Worm (Caenorhabditis elegans) whole organism, L1 larva: ENCODE data around the gene Y51A2A.12.
"Not testable (repeated sequence)": the region's sequence is repeated elsewhere in the genome, so short reads cannot be mapped to it uniquely, and the experiment has no call there.

Experiments
- Y116A8C.19 ChIP-seq: sonication (generic microtip); optimal IDR thresholded peaks from 2 replicates; lab custom pipeline; 2016; ENCODE audit warnings: missing compliant biosample characterization, missing genetic modification characterization, borderline replicate concordance
- ceh-88 ChIP-seq: fragments of 200-800 bp; sonication (Bioruptor generic); IDR thresholded peaks from 2 replicates; pipeline ENCODE4 v1.3.6; 2022; ENCODE audit warnings: missing genetic modification characterization, missing compliant biosample characterization
- dsc-1 ChIP-seq: sonication (generic microtip); optimal IDR thresholded peaks from 2 replicates; lab custom pipeline; 2016; ENCODE audit warnings: mild to moderate bottlenecking, missing genetic modification characterization, missing compliant biosample characterization
- efl-1 ChIP-seq, 4 experiments: fragments of 150-350 bp; optimal IDR thresholded peaks in 3 of 4; peaks in 1 of 4; 1 replicate in 1 of 4; 2 replicates in 3 of 4; lab custom pipeline; 2014; ENCODE audit warnings: missing biosample characterization in 2 of 4, missing genetic modification characterization in 2 of 4, missing genetic modification reagents in 2 of 4
- egl-13 ChIP-seq: sonication (generic microtip); optimal IDR thresholded peaks from 2 replicates; lab custom pipeline; 2016; ENCODE audit warnings: missing genotype, missing genetic modification reagents, missing genetic modification characterization, missing compliant biosample characterization
- elt-2 ChIP-seq: sonication (generic microtip); optimal IDR thresholded peaks from 2 replicates; lab custom pipeline; 2016; ENCODE audit warnings: missing genetic modification characterization, mild to moderate bottlenecking, inconsistent platforms, missing compliant biosample characterization, missing genetic modification reagents
- fkh-4 ChIP-seq: sonication (generic microtip); optimal IDR thresholded peaks from 2 replicates; lab custom pipeline; 2016; ENCODE audit warnings: missing compliant biosample characterization, missing genetic modification characterization, borderline replicate concordance
- hlh-4 ChIP-seq: sonication (generic microtip); optimal IDR thresholded peaks from 2 replicates; lab custom pipeline; 2016; ENCODE audit warnings: mild to moderate bottlenecking, missing genetic modification characterization, missing compliant biosample characterization
- irx-1 ChIP-seq: sonication (generic microtip); optimal IDR thresholded peaks from 2 replicates; lab custom pipeline; 2016; ENCODE audit warnings: missing genetic modification characterization, missing compliant biosample characterization
- isw-1 ChIP-seq: fragments of 200-800 bp; sonication (Bioruptor generic); IDR thresholded peaks from 2 replicates; pipeline ENCODE4 v1.3.6; 2022; ENCODE audit warnings: missing genetic modification characterization, missing compliant biosample characterization
- jun-1 ChIP-seq: fragments of 150-350 bp; optimal IDR thresholded peaks from 2 replicates; lab custom pipeline; 2014; ENCODE audit warnings: missing biosample characterization, missing genetic modification reagents, missing genetic modification characterization
- lin-14 ChIP-seq: fragments of 200-800 bp; sonication (Bioruptor generic); optimal IDR thresholded peaks from 2 replicates; lab custom pipeline; 2018; ENCODE audit warnings: mild to moderate bottlenecking, missing genetic modification characterization, moderate library complexity, missing compliant biosample characterization
- lin-35 ChIP-seq, 2 experiments: fragments of 150-350 bp; optimal IDR thresholded peaks; 2 replicates each; lab custom pipeline; 2014; ENCODE audit warnings: missing biosample characterization in 2 of 2, missing genetic modification characterization in 2 of 2, missing genetic modification reagents in 2 of 2
- lin-39 ChIP-seq: fragments of 150-350 bp; optimal IDR thresholded peaks from 2 replicates; lab custom pipeline; 2014; ENCODE audit warnings: missing biosample characterization, missing genetic modification reagents, missing genetic modification characterization
- mab-9 ChIP-seq: fragments of 200-800 bp; sonication (Bioruptor generic); IDR thresholded peaks from 2 replicates; pipeline ENCODE4 v1.3.6; 2022; ENCODE audit warnings: missing genetic modification reagents, missing genetic modification characterization, missing compliant biosample characterization
- mdl-1 ChIP-seq, 2 experiments: fragments of 150-350 bp; optimal IDR thresholded peaks; 2 replicates each; lab custom pipeline; 2014 to 2017; ENCODE audit warnings: missing biosample characterization in 2 of 2, missing genetic modification characterization in 2 of 2, inconsistent platforms in 1 of 2
- mep-1 ChIP-seq: fragments of 150-350 bp; optimal IDR thresholded peaks from 2 replicates; lab custom pipeline; 2014; ENCODE audit warnings: missing biosample characterization, missing genetic modification characterization
- nhr-19 ChIP-seq: fragments of 200-800 bp; sonication (Bioruptor generic); conservative IDR thresholded peaks from 2 replicates; pipeline ENCODE4 v1.3.6; 2022; ENCODE audit warnings: missing genetic modification characterization, missing compliant biosample characterization
- nhr-20 ChIP-seq: sonication (generic microtip); optimal IDR thresholded peaks from 2 replicates; lab custom pipeline; 2016; ENCODE audit warnings: mild to moderate bottlenecking, missing genetic modification characterization, missing compliant biosample characterization
- nhr-28 ChIP-seq: fragments of 150-350 bp; optimal IDR thresholded peaks from 2 replicates; lab custom pipeline; 2014; ENCODE audit warnings: missing biosample characterization, missing genetic modification characterization
- nhr-77 ChIP-seq: fragments of 150-350 bp; optimal IDR thresholded peaks from 2 replicates; lab custom pipeline; 2014; ENCODE audit warnings: missing biosample characterization, missing genetic modification characterization
- nhr-90 ChIP-seq: sonication (generic microtip); optimal IDR thresholded peaks from 2 replicates; lab custom pipeline; 2016; ENCODE audit warnings: mild to moderate bottlenecking, missing genetic modification characterization, missing compliant biosample characterization; ENCODE audit not compliant: poor library complexity
- pag-3 ChIP-seq: sonication (generic microtip); optimal IDR thresholded peaks from 2 replicates; lab custom pipeline; 2017; ENCODE audit warnings: missing genetic modification characterization, mild to moderate bottlenecking, missing compliant biosample characterization, antibody characterized with exemption, borderline replicate concordance; ENCODE audit not compliant: insufficient read depth
- pqm-1 ChIP-seq: sonication (generic microtip); optimal IDR thresholded peaks from 3 replicates; lab custom pipeline; 2017; ENCODE audit warnings: missing biosample characterization, missing genetic modification characterization
- rnt-1 ChIP-seq: sonication (generic microtip); optimal IDR thresholded peaks from 2 replicates; lab custom pipeline; 2016; ENCODE audit warnings: mild to moderate bottlenecking, missing genetic modification characterization, moderate library complexity, missing compliant biosample characterization
- skn-1 ChIP-seq: fragments of 150-350 bp; optimal IDR thresholded peaks from 2 replicates; lab custom pipeline; 2014; ENCODE audit warnings: missing biosample characterization, missing genetic modification characterization
- sptf-1 ChIP-seq: fragments of 150-350 bp; optimal IDR thresholded peaks from 2 replicates; lab custom pipeline; 2014; ENCODE audit warnings: missing biosample characterization, missing genetic modification characterization
- sup-37 ChIP-seq: fragments of 200-800 bp; sonication (Bioruptor generic); optimal IDR thresholded peaks from 2 replicates; lab custom pipeline; 2018; ENCODE audit warnings: mild to moderate bottlenecking, missing genetic modification characterization, missing compliant biosample characterization
- tbx-2 ChIP-seq: sonication (generic microtip); optimal IDR thresholded peaks from 2 replicates; lab custom pipeline; 2016; ENCODE audit warnings: missing genetic modification characterization, missing compliant biosample characterization
- unc-98 ChIP-seq: fragments of 200-800 bp; sonication (Bioruptor generic); IDR thresholded peaks from 2 replicates; pipeline ENCODE4 v1.3.6; 2022; ENCODE audit warnings: missing genetic modification characterization, missing compliant biosample characterization
- zag-1 ChIP-seq: fragments of 150-350 bp; optimal IDR thresholded peaks from 2 replicates; lab custom pipeline; 2014; ENCODE audit warnings: missing biosample characterization, missing genetic modification characterization
- ztf-11 ChIP-seq, 2 experiments: sonication (generic microtip); optimal IDR thresholded peaks; 2 replicates each; lab custom pipeline; 2016 to 2017; ENCODE audit warnings: missing genetic modification characterization in 2 of 2, missing biosample characterization in 1 of 2, missing compliant biosample characterization in 1 of 2

The Y51A2A.12 gene

DNA sequence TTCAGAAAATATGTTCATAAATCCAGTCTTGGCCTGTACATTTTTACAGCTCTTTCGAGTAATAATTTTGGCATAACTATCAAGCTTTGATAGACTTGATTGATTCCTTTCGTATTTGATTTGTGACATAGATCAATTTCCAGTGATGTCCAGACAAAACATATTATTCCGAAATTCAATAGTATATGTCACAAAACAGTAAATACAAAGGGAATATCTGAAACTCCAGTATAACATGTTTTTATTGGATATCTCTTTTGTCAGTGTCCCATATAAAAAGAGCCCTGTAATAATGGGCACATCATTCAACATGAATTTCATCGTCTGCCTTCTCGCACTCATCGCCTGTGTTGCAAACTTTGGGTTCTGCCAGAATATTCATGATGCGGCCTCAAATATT lies 1.8 kb upstream of the Y51A2A.12 start, which contains the start of gene Y51A2A.4:
Gene Y51A2A.4, plus strand, starts transcription at position 301 of the 400 bp plus-strand sequence.
- no peak for TF ChIP-seq efl-1 (optimal IDR thresholded peaks at IDR 0.05; lab: Kevin White, UChicago)
- TF ChIP-seq efl-1 (GFP tag; optimal IDR thresholded peaks at IDR 0.05 in 1 of 2; lab: Kevin White, UChicago) = peak in 1 of 2 experiments; percentile 38
- TF ChIP-seq Y116A8C.19 = no peak
- TF ChIP-seq dsc-1 (tag; lab: Kevin White, UChicago) = no peak

DNA sequence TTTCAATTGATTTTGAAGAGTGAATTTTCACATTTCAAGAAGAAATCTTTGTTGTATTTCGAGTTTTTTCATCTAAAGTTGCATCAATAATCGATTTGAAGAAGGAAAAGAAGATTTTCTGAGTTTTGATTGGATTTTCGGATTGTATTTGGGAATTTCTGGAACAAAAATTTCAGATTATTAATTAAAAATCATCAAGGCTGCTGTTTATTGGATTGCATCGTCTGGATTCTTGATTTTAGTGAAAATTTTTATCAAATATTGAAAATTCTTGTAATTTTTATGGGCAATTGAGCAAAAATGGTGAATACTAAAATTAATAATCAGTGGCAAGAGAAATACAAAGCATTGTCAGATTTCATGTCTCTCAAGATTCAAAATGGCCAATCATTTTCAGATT lies 6.1 kb downstream of the Y51A2A.12 start, which contains the start of gene Y51A2A.5:
Gene Y51A2A.5, plus strand, starts transcription at position 301 of the 400 bp plus-strand sequence.
- no peak for TF ChIP-seq nhr-90 (tag; lab: Kevin White, UChicago)
- no peak for TF ChIP-seq lin-39 (tag; lab: Kevin White, UChicago)
- no peak for TF ChIP-seq mab-9 (GFP tag; lab: Robert Waterston, UW)
- TF ChIP-seq nhr-20 = no peak
- TF ChIP-seq sptf-1 (tag; lab: Kevin White, UChicago) = no peak
- no peak for TF ChIP-seq lin-14 (GFP tag; lab: Kevin White, UChicago)
- TF ChIP-seq irx-1 (tag; lab: Kevin White, UChicago) = no peak
- TF ChIP-seq mdl-1 (tag; optimal IDR thresholded peaks at IDR 0.05; lab: Kevin White, UChicago) = no peak
- TF ChIP-seq mep-1 = no peak
- TF ChIP-seq egl-13 (tag; lab: Kevin White, UChicago) = no peak
- no peak for TF ChIP-seq isw-1 (GFP tag; lab: Robert Waterston, UW)
- TF ChIP-seq nhr-77 (tag; lab: Kevin White, UChicago) = no peak
- TF ChIP-seq hlh-4 (tag; lab: Kevin White, UChicago) = no peak
- no peak for TF ChIP-seq skn-1 (tag; lab: Kevin White, UChicago)
- no peak for TF ChIP-seq zag-1 (tag; lab: Kevin White, UChicago)

DNA sequence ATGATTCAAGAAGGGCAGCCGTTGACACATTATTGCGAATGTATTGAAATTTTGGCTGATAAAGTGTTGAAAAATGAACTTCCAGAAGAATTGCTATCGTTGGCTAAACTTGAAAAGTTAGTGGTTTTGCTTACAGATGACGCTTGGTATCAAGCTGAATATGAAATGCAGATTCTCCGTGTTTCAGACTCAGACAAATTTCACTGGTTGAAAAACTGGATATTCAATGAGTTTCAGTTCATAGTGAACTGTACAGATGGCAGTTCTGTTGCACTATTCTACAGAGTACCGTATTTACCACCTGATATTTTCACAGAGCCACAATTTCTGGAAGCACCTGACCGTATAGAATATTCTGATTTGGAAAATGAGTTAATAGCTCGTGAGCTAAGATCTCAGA lies 6.9 kb downstream of the Y51A2A.12 start:
- no peak for TF ChIP-seq nhr-19
- no peak for TF ChIP-seq pag-3 (tag; lab: Kevin White, UChicago)
- TF ChIP-seq elt-2 (tag; lab: Kevin White, UChicago) = no peak

DNA sequence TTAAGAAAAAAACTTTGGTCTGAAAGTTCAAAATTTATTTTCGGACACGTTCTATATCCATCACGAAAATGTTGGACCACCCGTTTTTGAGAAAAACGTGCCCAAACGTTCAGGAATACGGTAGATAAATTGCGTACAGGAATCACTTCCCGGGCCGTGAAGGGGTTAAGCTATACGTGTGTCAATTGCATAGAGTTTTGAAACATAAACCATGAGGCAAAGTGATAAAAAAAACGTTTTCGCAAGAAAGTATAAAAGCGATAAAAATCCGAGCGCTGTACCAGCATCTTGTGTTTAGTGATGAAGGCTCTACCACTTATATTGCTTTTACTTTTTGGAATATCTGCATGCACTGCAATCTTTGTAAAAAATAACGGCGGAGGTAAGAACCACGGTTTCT lies 10.0 kb downstream of the Y51A2A.12 start, which contains the start of gene Y51A2A.6:
Gene Y51A2A.6, plus strand, starts transcription at position 301 of the 400 bp plus-strand sequence.
- not testable (repeated sequence) for TF ChIP-seq hlh-4 (tag; lab: Kevin White, UChicago); ztf-11 (tag; optimal IDR thresholded peaks at IDR 0.05; lab: Kevin White, UChicago); lin-14 (GFP tag; lab: Kevin White, UChicago)

DNA sequence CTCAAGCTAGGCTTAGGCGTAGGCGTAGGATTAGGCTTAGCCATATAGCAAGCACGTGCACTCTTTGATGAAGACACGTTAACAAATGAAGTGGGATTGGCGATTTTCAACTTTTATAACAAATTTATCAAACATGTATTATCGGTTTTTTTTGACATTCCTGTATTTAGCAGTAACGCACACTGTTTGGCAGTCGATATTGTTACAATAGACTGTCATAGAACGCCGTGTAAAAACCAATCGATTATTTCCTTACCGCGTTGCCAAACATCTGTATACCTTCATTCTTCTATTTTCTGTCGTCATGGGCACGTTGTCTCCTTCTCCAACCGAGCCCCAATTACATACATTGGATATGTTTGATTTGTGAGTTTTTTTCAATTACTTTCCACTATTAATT lies 25.9 kb downstream of the Y51A2A.12 start, which contains the start of gene fbxb-119:
Gene fbxb-119, plus strand, starts transcription at position 301 of the 400 bp plus-strand sequence.
- TF ChIP-seq tbx-2 (tag; lab: Kevin White, UChicago) = no peak
- no peak for TF ChIP-seq fkh-4
- TF ChIP-seq rnt-1 (tag; lab: Kevin White, UChicago) = no peak

DNA sequence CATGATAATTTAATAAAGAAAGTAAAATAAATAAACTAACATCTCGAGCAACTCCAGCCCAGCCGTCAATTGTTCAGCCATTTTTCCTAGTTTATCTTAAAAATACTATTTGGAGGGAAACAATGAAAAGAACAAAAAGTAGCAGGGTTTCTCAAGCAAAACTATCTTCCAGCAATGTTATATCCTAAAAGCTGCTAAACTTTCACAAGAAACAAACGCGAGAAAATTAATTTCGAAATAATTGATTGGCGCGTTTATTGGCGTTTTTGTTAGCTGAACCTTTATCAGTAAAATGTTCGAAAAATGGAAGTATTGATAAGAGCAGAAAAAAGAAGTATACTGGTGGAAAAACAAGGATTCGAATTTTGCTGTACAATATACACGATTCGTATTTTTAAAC lies 30.8 kb downstream of the Y51A2A.12 start, which contains the start of gene B0462.5:
Gene B0462.5, minus strand, starts transcription at position 101 of the 400 bp plus-strand sequence.
- no peak for TF ChIP-seq irx-1 (tag; lab: Kevin White, UChicago)
- TF ChIP-seq nhr-19 = no peak
- no peak for TF ChIP-seq ceh-88 (GFP tag; lab: Robert Waterston, UW)
- no peak for TF ChIP-seq dsc-1 (tag; lab: Kevin White, UChicago)
- no peak for TF ChIP-seq nhr-28 (tag; lab: Kevin White, UChicago)
- TF ChIP-seq jun-1 (tag; lab: Kevin White, UChicago) = no peak
- TF ChIP-seq nhr-20 = no peak

DNA sequence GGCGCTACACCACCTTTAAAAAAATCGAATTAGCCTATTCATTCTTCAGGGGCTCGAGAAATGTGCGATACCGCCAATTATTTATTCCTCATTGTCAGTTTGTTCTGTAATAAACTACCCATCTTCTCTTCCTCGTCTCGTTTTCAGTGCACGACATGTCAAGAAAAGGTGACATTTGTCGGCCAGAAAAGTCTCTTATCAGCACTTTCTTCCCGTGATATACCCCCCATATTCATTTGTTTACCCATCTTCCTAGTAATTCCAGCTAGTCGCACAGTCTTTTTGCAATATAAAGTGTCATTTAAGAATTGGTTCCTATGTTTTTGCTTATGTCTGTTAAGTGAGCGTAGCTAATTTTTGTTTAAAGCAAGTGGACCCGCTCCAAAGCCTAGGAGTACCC lies 32.1 kb downstream of the Y51A2A.12 start:
- TF ChIP-seq pqm-1 = peak; percentile 39
- TF ChIP-seq lin-35 (GFP tag; optimal IDR thresholded peaks at IDR 0.05; lab: Kevin White, UChicago) = peak in 1 of 2 experiments; percentile 22
- TF ChIP-seq sup-37 (GFP tag; lab: Kevin White, UChicago) = no peak
- TF ChIP-seq unc-98 = no peak
- no peak for TF ChIP-seq efl-1 (optimal IDR thresholded peaks at IDR 0.05; lab: Kevin White, UChicago)
- TF ChIP-seq efl-1 (GFP tag; optimal IDR thresholded peaks at IDR 0.05 in 1 of 2; lab: Kevin White, UChicago) = peak in 1 of 2 experiments; percentile 60
- TF ChIP-seq elt-2 (tag; lab: Kevin White, UChicago) = peak; percentile 80
